Worm (Caenorhabditis elegans) whole organism, L2 larva: Measurements from ENCODE around the gene decr-1.2.

ENCODE experiments used
- ZK546.5 ChIP-seq: sonication (generic microtip); optimal IDR thresholded peaks from 2 replicates; lab custom pipeline; 2017; ENCODE audit warnings: missing biosample characterization, missing genetic modification characterization
- dmd-4 ChIP-seq: sonication (generic microtip); optimal IDR thresholded peaks from 2 replicates; lab custom pipeline; 2017; ENCODE audit warnings: missing biosample characterization, missing genetic modification characterization
- elt-3 ChIP-seq: sonication (generic microtip); optimal IDR thresholded peaks from 2 replicates; lab custom pipeline; 2017; ENCODE audit warnings: missing biosample characterization, missing genetic modification characterization
- nhr-129 ChIP-seq: fragments of 150-350 bp; optimal IDR thresholded peaks from 2 replicates; lab custom pipeline; 2014; ENCODE audit warnings: missing biosample characterization, missing genetic modification characterization
- skn-1 ChIP-seq: sonication (generic microtip); optimal IDR thresholded peaks from 2 replicates; lab custom pipeline; 2017; ENCODE audit warnings: missing biosample characterization, missing genetic modification characterization

ce11 chrII:8581700-8582099 lies 36.3 kb downstream of the decr-1.2 start, which contains the start of gene arl-1:
- no peak for TF ChIP-seq elt-3 (tag; lab: Kevin White, UChicago)
- TF ChIP-seq skn-1 (tag; lab: Kevin White, UChicago): no peak
- TF ChIP-seq ZK546.5 (tag; lab: Kevin White, UChicago): no peak
- TF ChIP-seq nhr-129: no peak
- TF ChIP-seq dmd-4 (tag; lab: Kevin White, UChicago): no peak
